Fruit fly (Drosophila melanogaster) whole organism, pupa: ENCODE measurements around the gene Pomp.

ENCODE experiments used
- CG10348 ChIP-seq: fragments of 200-800 bp; sonication (Bioruptor generic); IDR thresholded peaks from 2 replicates; pipeline ENCODE4 v1.3.6; 2022; ENCODE audit warnings: missing biosample characterization, missing genetic modification characterization
- CG12605 ChIP-seq: fragments of 200-800 bp; sonication (Bioruptor generic); IDR thresholded peaks from 2 replicates; pipeline ENCODE4 v1.3.6; 2022; ENCODE audit warnings: missing biosample characterization, missing genetic modification characterization
- CG13204 ChIP-seq: fragments of 200-800 bp; sonication (Bioruptor generic); optimal IDR thresholded peaks from 2 replicates; lab custom pipeline; 2018; ENCODE audit warnings: missing biosample characterization, mild to moderate bottlenecking, missing genetic modification characterization, moderate library complexity
- CG14655 ChIP-seq: fragments of 200-800 bp; sonication (Bioruptor generic); optimal IDR thresholded peaks from 3 replicates; lab custom pipeline; 2017; ENCODE audit warnings: mild to moderate bottlenecking, missing biosample characterization, missing genetic modification reagents, missing genetic modification characterization
- CG15710 ChIP-seq: fragments of 200-800 bp; sonication (Bioruptor generic); optimal IDR thresholded peaks from 2 replicates; lab custom pipeline; 2018; ENCODE audit warnings: missing biosample characterization, mild to moderate bottlenecking, missing genetic modification characterization, moderate library complexity
- CG17806 ChIP-seq: fragments of 200-800 bp; sonication (Bioruptor generic); optimal IDR thresholded peaks from 2 replicates; lab custom pipeline; 2018; ENCODE audit warnings: missing biosample characterization, mild to moderate bottlenecking, missing genetic modification characterization, moderate library complexity
- CG32121 ChIP-seq: fragments of 200-800 bp; sonication (Bioruptor generic); IDR thresholded peaks from 2 replicates; pipeline ENCODE4 v1.3.6; 2022; ENCODE audit warnings: missing biosample characterization, missing genetic modification characterization
- CG34367 ChIP-seq: fragments of 200-800 bp; sonication (Bioruptor generic); optimal IDR thresholded peaks from 2 replicates; lab custom pipeline; 2018; ENCODE audit warnings: missing biosample characterization, mild to moderate bottlenecking, missing genetic modification characterization
- CG4496 ChIP-seq: fragments of 200-800 bp; sonication (Bioruptor generic); IDR thresholded peaks from 3 replicates; pipeline ENCODE4 v1.3.6; 2022; ENCODE audit warnings: missing biosample characterization, missing genetic modification characterization
- CG8159 ChIP-seq: fragments of 200-800 bp; sonication (Bioruptor generic); optimal IDR thresholded peaks from 3 replicates; lab custom pipeline; 2018; ENCODE audit warnings: missing biosample characterization, mild to moderate bottlenecking, missing genetic modification characterization, moderate library complexity
- CG8301 ChIP-seq: fragments of 200-800 bp; sonication (Bioruptor generic); optimal IDR thresholded peaks from 2 replicates; lab custom pipeline; 2018; ENCODE audit warnings: missing biosample characterization, mild to moderate bottlenecking, missing genetic modification characterization
- CG9948 ChIP-seq: fragments of 200-800 bp; sonication (Bioruptor generic); optimal IDR thresholded peaks from 2 replicates; lab custom pipeline; 2018; ENCODE audit warnings: missing biosample characterization, mild to moderate bottlenecking, missing genetic modification characterization, moderate library complexity
- D1 ChIP-seq: fragments of 200-800 bp; sonication (Bioruptor generic); optimal IDR thresholded peaks from 2 replicates; lab custom pipeline; 2018; ENCODE audit warnings: missing biosample characterization, mild to moderate bottlenecking, missing genetic modification characterization, moderate library complexity
- EcR ChIP-seq: fragments of 200-800 bp; sonication (Bioruptor generic); optimal IDR thresholded peaks from 3 replicates; lab custom pipeline; 2019; ENCODE audit warnings: missing biosample characterization, missing genetic modification characterization, mild to moderate bottlenecking, moderate library complexity, missing genetic modification reagents
- Ets98B ChIP-seq: fragments of 200-800 bp; sonication (Bioruptor generic); IDR thresholded peaks from 2 replicates; pipeline ENCODE4 v1.3.6; 2022; ENCODE audit warnings: missing biosample characterization, missing genetic modification characterization
- Pif1A ChIP-seq: fragments of 200-800 bp; sonication (Bioruptor generic); optimal IDR thresholded peaks from 3 replicates; lab custom pipeline; 2016; ENCODE audit warnings: missing biosample characterization, missing genetic modification characterization
- Pif1B ChIP-seq: fragments of 200-800 bp; sonication (Bioruptor generic); optimal IDR thresholded peaks from 3 replicates; lab custom pipeline; 2016; ENCODE audit warnings: missing biosample characterization, missing genetic modification characterization
- Snoo ChIP-seq: fragments of 200-800 bp; sonication (Bioruptor generic); optimal IDR thresholded peaks from 3 replicates; lab custom pipeline; 2017; ENCODE audit warnings: missing biosample characterization, mild to moderate bottlenecking, missing genetic modification characterization, inconsistent platforms
- fd96Ca ChIP-seq: fragments of 200-800 bp; sonication (Bioruptor generic); IDR thresholded peaks from 3 replicates; pipeline ENCODE4 v1.3.6; 2022; ENCODE audit warnings: missing biosample characterization, missing genetic modification characterization
- gl ChIP-seq: fragments of 200-800 bp; sonication (Bioruptor generic); optimal IDR thresholded peaks from 2 replicates; lab custom pipeline; 2018; ENCODE audit warnings: missing biosample characterization, mild to moderate bottlenecking, missing genetic modification characterization
- rn ChIP-seq: fragments of 200-800 bp; sonication (Bioruptor generic); IDR thresholded peaks from 2 replicates; pipeline ENCODE4 v1.3.6; 2022; ENCODE audit warnings: missing biosample characterization, missing genetic modification characterization

The Pomp gene

DNA sequence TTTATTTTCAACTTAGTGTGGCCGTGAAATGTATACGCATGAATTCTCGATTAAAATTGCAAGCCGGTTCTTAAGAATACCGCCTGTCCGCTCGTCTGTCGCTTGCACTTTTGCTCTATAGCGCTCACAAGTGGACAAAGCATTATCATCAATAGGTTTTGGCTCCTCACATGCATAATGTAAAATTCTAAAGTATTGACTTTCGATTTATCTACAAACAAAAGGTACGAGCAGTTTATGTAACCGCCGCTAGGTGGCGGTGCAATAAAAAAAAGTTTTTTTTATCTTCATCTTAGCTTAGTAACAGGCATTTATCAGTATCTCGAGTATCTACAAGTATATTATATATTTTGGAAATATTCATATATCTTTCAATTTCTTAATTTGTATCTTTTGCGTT is 38.8 kb downstream of the Pomp start:
- TF ChIP-seq fd96Ca (GFP tag; lab: Robert Waterston, UW) (no peak), Snoo (no peak), CG12605 (GFP tag; lab: Robert Waterston, UW) (no peak), CG17806 (tag; lab: Kevin White, UChicago) (no peak), CG4496 (GFP tag; lab: Robert Waterston, UW) (no peak)

dm6 chr2L:20827045-20827444 is 39.6 kb downstream of the Pomp start:
- no peak for TF ChIP-seq CG34367 (tag; lab: Kevin White, UChicago)
- TF ChIP-seq Ets98B (GFP tag; lab: Robert Waterston, UW) = no peak
- TF ChIP-seq CG32121 (GFP tag; lab: Robert Waterston, UW) = no peak
- TF ChIP-seq CG17806 (tag; lab: Kevin White, UChicago) = no peak
- TF ChIP-seq CG4496 (GFP tag; lab: Robert Waterston, UW) = no peak
- TF ChIP-seq gl = no peak
- no peak for TF ChIP-seq Snoo
- no peak for TF ChIP-seq CG13204 (GFP tag; lab: Kevin White, UChicago)
- no peak for TF ChIP-seq rn (GFP tag; lab: Robert Waterston, UW)
- no peak for TF ChIP-seq Pif1A (GFP tag; lab: Kevin White, UChicago)
- TF ChIP-seq CG12605 (GFP tag; lab: Robert Waterston, UW) = no peak
- no peak for TF ChIP-seq fd96Ca (GFP tag; lab: Robert Waterston, UW)
- no peak for TF ChIP-seq CG8159 (tag; lab: Kevin White, UChicago)
- TF ChIP-seq CG9948 (tag; lab: Kevin White, UChicago) = no peak
- TF ChIP-seq CG14655 = no peak

DNA sequence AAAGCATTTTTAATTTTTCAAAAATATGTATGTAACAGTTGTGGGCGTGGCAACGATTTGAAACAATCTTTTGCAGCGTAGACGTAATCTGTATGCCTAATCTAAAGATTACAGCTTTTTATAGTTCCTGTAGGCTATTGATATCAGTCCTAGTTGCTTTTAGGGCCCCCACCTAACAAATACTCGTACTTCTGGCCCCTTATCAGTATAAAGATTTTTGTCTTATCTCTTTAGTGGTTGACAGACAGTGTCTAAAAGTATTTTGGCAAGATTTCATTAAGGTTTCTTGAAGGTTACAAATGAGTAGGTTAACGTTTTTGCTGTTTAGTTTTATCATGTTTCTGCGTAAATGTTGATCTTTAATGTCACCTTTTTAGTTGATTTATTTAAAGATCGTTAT is 41.2 kb downstream of the Pomp start:
- TF ChIP-seq CG12605 (GFP tag; lab: Robert Waterston, UW) (no peak), CG9948 (tag; lab: Kevin White, UChicago) (no peak), Ets98B (GFP tag; lab: Robert Waterston, UW) (no peak), Pif1B (GFP tag; lab: Kevin White, UChicago) (no peak), CG32121 (GFP tag; lab: Robert Waterston, UW) (no peak)

- no peak for TF ChIP-seq rn (GFP tag; lab: Robert Waterston, UW)
- TF ChIP-seq CG9948 (tag; lab: Kevin White, UChicago) = no peak
- TF ChIP-seq fd96Ca (GFP tag; lab: Robert Waterston, UW) = no peak
- no peak for TF ChIP-seq Pif1B (GFP tag; lab: Kevin White, UChicago)
- no peak for TF ChIP-seq CG8159 (tag; lab: Kevin White, UChicago)
- no peak for TF ChIP-seq Snoo
- TF ChIP-seq EcR = no peak
- no peak for TF ChIP-seq Pif1A (GFP tag; lab: Kevin White, UChicago)
Measured at dm6 chr2L:20829309-20829708, 41.9 kb downstream of the Pomp start, which contains the start of gene CG31673. CG31673 (plus strand) TSS chr2L:20829609.

dm6 chr2L:20829755-20830396 is 42.4 kb downstream of the Pomp start:
- TF ChIP-seq CG17806 (tag; lab: Kevin White, UChicago) (no peak), CG4496 (GFP tag; lab: Robert Waterston, UW) (peak; percentile 6; the same call in 1 of the 3 replicates)
- TF ChIP-seq, all 21 proteins: peak for 1

- TF ChIP-seq CG17806 (tag; lab: Kevin White, UChicago) = no peak
- TF ChIP-seq CG14655 = no peak
- no peak for TF ChIP-seq gl
- TF ChIP-seq Snoo = no peak
- no peak for TF ChIP-seq CG34367 (tag; lab: Kevin White, UChicago)
Measured at dm6 chr2L:20831060-20831459, 43.6 kb downstream of the Pomp start, which contains the start of gene CG31674. CG31674 (plus strand) TSS chr2L:20831262.

DNA sequence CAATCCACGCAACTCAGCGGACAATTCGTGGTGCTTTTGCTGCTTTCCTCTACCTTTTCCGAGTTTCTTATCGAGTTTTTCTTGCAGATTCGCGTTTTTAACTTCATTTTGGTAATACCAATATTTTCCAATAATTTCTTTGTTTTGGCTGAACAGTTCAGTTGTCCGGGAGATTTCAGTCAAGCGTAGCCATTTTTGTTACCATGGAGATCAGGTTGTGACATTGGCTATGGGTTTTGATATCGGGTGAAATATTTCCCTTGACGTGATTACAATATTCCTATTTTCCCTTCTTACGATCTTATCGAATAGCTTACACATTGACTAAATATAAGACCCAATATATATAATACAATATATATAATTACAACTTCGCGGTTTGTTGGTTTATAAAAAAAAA is 48.0 kb downstream of the Pomp start, which contains the start of gene Oseg5:
Oseg5 (minus strand) TSS at position 340 of the 400 bp plus-strand sequence.
- TF ChIP-seq CG10348 (GFP tag; lab: Robert Waterston, UW) (no peak), Pif1B (GFP tag; lab: Kevin White, UChicago) (no peak), CG14655 (no peak), D1 (tag; lab: Kevin White, UChicago) (no peak), CG13204 (GFP tag; lab: Kevin White, UChicago) (no peak), CG12605 (GFP tag; lab: Robert Waterston, UW) (no peak), EcR (no peak), gl (no peak), Pif1A (GFP tag; lab: Kevin White, UChicago) (no peak), CG34367 (tag; lab: Kevin White, UChicago) (no peak), CG8301 (tag; lab: Kevin White, UChicago) (no peak), CG15710 (no peak), CG4496 (GFP tag; lab: Robert Waterston, UW) (no peak)
